Fruit fly (Drosophila melanogaster) whole organism, adult: ENCODE results near the gene CG3473.

Experiments used
- CG11617 ChIP-seq: fragments of 200-800 bp; sonication (Bioruptor generic); optimal IDR thresholded peaks from 2 replicates; lab custom pipeline; 2017; ENCODE audit warnings: mild to moderate bottlenecking, missing biosample characterization, missing genetic modification reagents, missing genetic modification characterization
- CG12768 ChIP-seq: fragments of 200-800 bp; sonication (Bioruptor generic); optimal IDR thresholded peaks from 2 replicates; lab custom pipeline; 2017; ENCODE audit warnings: missing biosample characterization, missing genetic modification characterization, mild to moderate bottlenecking, moderate library complexity, missing genetic modification reagents
- CG14711 ChIP-seq: fragments of 200-800 bp; sonication (Bioruptor generic); optimal IDR thresholded peaks from 2 replicates; lab custom pipeline; 2018; ENCODE audit warnings: missing biosample characterization, mild to moderate bottlenecking, missing genetic modification characterization, moderate library complexity
- CG1620 ChIP-seq: fragments of 200-800 bp; sonication (Bioruptor generic); optimal IDR thresholded peaks from 2 replicates; lab custom pipeline; 2016; ENCODE audit warnings: missing biosample characterization, missing genetic modification characterization
- CG33017 ChIP-seq: fragments of 200-800 bp; sonication (Bioruptor generic); optimal IDR thresholded peaks from 2 replicates; lab custom pipeline; 2018; ENCODE audit warnings: missing biosample characterization, mild to moderate bottlenecking, missing genetic modification characterization, moderate library complexity
- CG5204 ChIP-seq: fragments of 200-800 bp; sonication (Bioruptor generic); optimal IDR thresholded peaks from 2 replicates; lab custom pipeline; 2016; ENCODE audit warnings: missing biosample characterization, missing genetic modification characterization
- CG7045 ChIP-seq: fragments of 200-800 bp; sonication (Bioruptor generic); optimal IDR thresholded peaks from 2 replicates; lab custom pipeline; 2017; ENCODE audit warnings: missing biosample characterization, mild to moderate bottlenecking, missing genetic modification characterization
- CG7101 ChIP-seq: fragments of 200-800 bp; sonication (Bioruptor generic); optimal IDR thresholded peaks from 2 replicates; lab custom pipeline; 2018; ENCODE audit warnings: missing biosample characterization, mild to moderate bottlenecking, missing genetic modification characterization, moderate library complexity
- Clk ChIP-seq: fragments of 200-800 bp; sonication (Bioruptor generic); optimal IDR thresholded peaks from 2 replicates; lab custom pipeline; 2017; ENCODE audit warnings: missing biosample characterization, missing genetic modification characterization
- Crg-1 ChIP-seq: fragments of 200-800 bp; sonication (Bioruptor generic); optimal IDR thresholded peaks from 2 replicates; lab custom pipeline; 2016; ENCODE audit warnings: missing biosample characterization, missing genetic modification characterization
- Hr96 ChIP-seq: fragments of 200-800 bp; sonication (Bioruptor generic); optimal IDR thresholded peaks from 2 replicates; lab custom pipeline; 2016; ENCODE audit warnings: missing biosample characterization, missing genetic modification characterization
- Mnt ChIP-seq: fragments of 200-800 bp; sonication (Bioruptor generic); optimal IDR thresholded peaks from 2 replicates; lab custom pipeline; 2016; ENCODE audit warnings: missing biosample characterization, mild to moderate bottlenecking, missing genetic modification characterization
- bab1 ChIP-seq: fragments of 200-800 bp; sonication (Bioruptor generic); optimal IDR thresholded peaks from 3 replicates; lab custom pipeline; 2019; ENCODE audit warnings: missing biosample characterization, mild to moderate bottlenecking, missing genetic modification characterization, moderate library complexity
- cic ChIP-seq: fragments of 200-800 bp; sonication (Bioruptor generic); optimal IDR thresholded peaks from 2 replicates; lab custom pipeline; 2017; ENCODE audit warnings: missing biosample characterization, mild to moderate bottlenecking, missing genetic modification characterization, moderate library complexity
- cnc ChIP-seq, 2 experiments: fragments of >200 bp; optimal IDR thresholded peaks; 2 replicates each; lab custom pipeline; 2017
- kay ChIP-seq: fragments of 200-800 bp; sonication (Bioruptor generic); peaks from one replicate; lab custom pipeline; 2016; ENCODE audit warnings: missing biosample characterization, missing genetic modification characterization, borderline replicate concordance
- ovo ChIP-seq: fragments of 200-800 bp; sonication (Bioruptor generic); optimal IDR thresholded peaks from 2 replicates; lab custom pipeline; 2016; ENCODE audit warnings: missing biosample characterization, missing genetic modification characterization
- pad ChIP-seq: fragments of 200-800 bp; sonication (Bioruptor generic); optimal IDR thresholded peaks from 3 replicates; lab custom pipeline; 2017; ENCODE audit warnings: missing biosample characterization, missing genetic modification characterization, mild to moderate bottlenecking, moderate library complexity, missing genetic modification reagents
- tj ChIP-seq: fragments of 200-800 bp; sonication (Bioruptor generic); optimal IDR thresholded peaks from 3 replicates; lab custom pipeline; 2017; ENCODE audit warnings: missing biosample characterization, mild to moderate bottlenecking, missing genetic modification characterization, moderate library complexity
- toe ChIP-seq: fragments of 200-800 bp; sonication (Bioruptor generic); optimal IDR thresholded peaks from 2 replicates; lab custom pipeline; 2016; ENCODE audit warnings: missing biosample characterization, missing genetic modification characterization

Gene CG3473

dm6 chr2L:14568507-14569104 lies 5.1 kb upstream of the CG3473 start:
- TF ChIP-seq cnc (optimal IDR thresholded peaks at IDR 0.05; lab: Kevin White, UChicago) (no peak), CG7045 (GFP tag; lab: Kevin White, UChicago) (no peak), tj (GFP tag; lab: Kevin White, UChicago) (no peak), ovo (GFP tag; lab: Kevin White, UChicago) (no peak), CG7101 (tag; lab: Kevin White, UChicago) (no peak), CG33017 (no peak), Clk (GFP tag; lab: Kevin White, UChicago) (no peak), Mnt (GFP tag; lab: Kevin White, UChicago) (no peak), cic (GFP tag; lab: Kevin White, UChicago) (no peak), CG11617 (GFP tag; lab: Kevin White, UChicago) (no peak), CG14711 (tag; lab: Kevin White, UChicago) (no peak), CG12768 (GFP tag; lab: Kevin White, UChicago) (no peak), kay (no peak), pad (GFP tag; lab: Kevin White, UChicago) (no peak), Hr96 (GFP tag; lab: Kevin White, UChicago) (no peak)

- no peak for TF ChIP-seq CG1620 (GFP tag; lab: Kevin White, UChicago)
Observed at dm6 chr2L:14562320-14562719, 1.2 kb downstream of the CG3473 start.

dm6 chr2L:14558818-14559405 lies 4.6 kb downstream of the CG3473 start:
- TF ChIP-seq kay (peak; percentile 49), toe (GFP tag; lab: Kevin White, UChicago) (no peak)

- TF ChIP-seq kay (no peak), ovo (GFP tag; lab: Kevin White, UChicago) (no peak), CG33017 (no peak), Crg-1 (GFP tag; lab: Kevin White, UChicago) (no peak), pad (GFP tag; lab: Kevin White, UChicago) (no peak), toe (GFP tag; lab: Kevin White, UChicago) (no peak), CG7045 (GFP tag; lab: Kevin White, UChicago) (no peak), CG7101 (tag; lab: Kevin White, UChicago) (no peak), CG1620 (GFP tag; lab: Kevin White, UChicago) (no peak)
Observed at dm6 chr2L:14557743-14558142, 5.8 kb downstream of the CG3473 start.

dm6 chr2L:14556811-14557210 lies 6.7 kb downstream of the CG3473 start:
- no peak for TF ChIP-seq CG7045 (GFP tag; lab: Kevin White, UChicago)
- TF ChIP-seq Clk (GFP tag; lab: Kevin White, UChicago) = no peak

dm6 chr2L:14556224-14556623 lies 7.3 kb downstream of the CG3473 start:
- TF ChIP-seq CG7101 (tag; lab: Kevin White, UChicago) (no peak), toe (GFP tag; lab: Kevin White, UChicago) (no peak), CG1620 (GFP tag; lab: Kevin White, UChicago) (no peak), Clk (GFP tag; lab: Kevin White, UChicago) (no peak)

- no peak for TF ChIP-seq Hr96 (GFP tag; lab: Kevin White, UChicago)
- no peak for TF ChIP-seq CG7045 (GFP tag; lab: Kevin White, UChicago)
- TF ChIP-seq CG14711 (tag; lab: Kevin White, UChicago) = no peak
- no peak for TF ChIP-seq CG11617 (GFP tag; lab: Kevin White, UChicago)
- TF ChIP-seq CG33017 = no peak
- TF ChIP-seq CG1620 (GFP tag; lab: Kevin White, UChicago) = no peak
- no peak for TF ChIP-seq bab1
- no peak for TF ChIP-seq tj (GFP tag; lab: Kevin White, UChicago)
- no peak for TF ChIP-seq CG12768 (GFP tag; lab: Kevin White, UChicago)
- no peak for TF ChIP-seq cic (GFP tag; lab: Kevin White, UChicago)
- TF ChIP-seq Mnt (GFP tag; lab: Kevin White, UChicago) = no peak
- no peak for TF ChIP-seq kay
- no peak for TF ChIP-seq toe (GFP tag; lab: Kevin White, UChicago)
- TF ChIP-seq ovo (GFP tag; lab: Kevin White, UChicago) = no peak
- no peak for TF ChIP-seq CG5204 (GFP tag; lab: Kevin White, UChicago)
- no peak for TF ChIP-seq Crg-1 (GFP tag; lab: Kevin White, UChicago)
- TF ChIP-seq pad (GFP tag; lab: Kevin White, UChicago) = no peak
Observed at dm6 chr2L:14554592-14554887, 9.0 kb downstream of the CG3473 start.
